Worm (Caenorhabditis elegans): ENCODE measurements around the gene cyp-13A12.

The cyp-13A12 gene

ce11 chrIII:13015754-13016317 is 8.5 kb upstream of the cyp-13A12 start (continued):
- TF ChIP-seq somi-1 (GFP tag; optimal IDR thresholded peaks at IDR 0.05) (peak; percentile 13), cebp-2 (GFP tag; IDR thresholded peaks at IDR 0.05) (no peak), F10E7.11 (tag; optimal IDR thresholded peaks at IDR 0.05) (peak; percentile 46), snpc-1.3 (tag; optimal IDR thresholded peaks at IDR 0.05; ENCODE audit: insufficient read depth) (peak; percentile 25), ztf-18 (tag; optimal IDR thresholded peaks at IDR 0.05) (peak; percentile 60), dpff-1 (tag; optimal IDR thresholded peaks at IDR 0.05) (no peak), ztf-6 (GFP tag; IDR thresholded peaks at IDR 0.05) (no peak), Y67H2A.10 (GFP tag; conservative IDR thresholded peaks at IDR 0.05) (0 out of 2 replicates have a peak, but pooled peaks have one; percentile 26), T07F8.4 (tag; optimal IDR thresholded peaks at IDR 0.05) (no peak), D2030.7 (GFP tag; IDR thresholded peaks at IDR 0.05) (0 out of 2 replicates have a peak, but pooled peaks have one; percentile 13), lin-54 (GFP tag; optimal IDR thresholded peaks at IDR 0.05) (peak; percentile 27), madf-10 (tag; optimal IDR thresholded peaks at IDR 0.05) (peak; percentile 44), ceh-58 (GFP tag; IDR thresholded peaks at IDR 0.05) (0 out of 2 replicates have a peak, but pooled peaks have one; percentile 12), hlh-26 (GFP tag; conservative IDR thresholded peaks at IDR 0.05) (no peak), B0336.3 (GFP tag; IDR thresholded peaks at IDR 0.05) (0 out of 2 replicates have a peak, but pooled peaks have one; percentile 34), F23B12.7 (tag; optimal IDR thresholded peaks at IDR 0.05; ENCODE audit: insufficient read depth) (peak; percentile 71), mcd-1 (GFP tag; IDR thresholded peaks at IDR 0.05) (peak; percentile 59), lsy-27 (tag; optimal IDR thresholded peaks at IDR 0.05; ENCODE audit: borderline replicate concordance, insufficient read depth) (peak; percentile 81), ama-1 (optimal IDR thresholded peaks at IDR 0.05) (no peak), ama-1 (GFP tag; optimal IDR thresholded peaks at IDR 0.05) (peak; percentile 4 to 76), bed-1 (GFP tag; IDR thresholded peaks at IDR 0.05) (no peak), sptf-2 (GFP tag; optimal IDR thresholded peaks at IDR 0.05) (no peak), tbp1 (GFP tag; optimal IDR thresholded peaks at IDR 0.05) (peak; percentile 92), ztf-26 (tag; optimal IDR thresholded peaks at IDR 0.05) (peak; percentile 50), ceh-40 (GFP tag; IDR thresholded peaks at IDR 0.05) (0 out of 2 replicates have a peak, but pooled peaks have one; percentile 42), Y95B8A.8 (GFP tag; IDR thresholded peaks at IDR 0.05) (no peak), egl-18 (GFP tag; IDR thresholded peaks at IDR 0.05) (no peak), rcor-1 (GFP tag; IDR thresholded peaks at IDR 0.05) (peak; percentile 33; the same call in 1 of the 2 replicates), B0035.1 (tag; optimal IDR thresholded peaks at IDR 0.05) (no peak), ztf-25 (GFP tag; IDR thresholded peaks at IDR 0.05) (0 out of 2 replicates have a peak, but pooled peaks have one; percentile 54), madf-8 (GFP tag; conservative IDR thresholded peaks at IDR 0.05) (no peak), fkh-3 (tag; optimal IDR thresholded peaks at IDR 0.05) (no peak), rec-8 (tag; optimal IDR thresholded peaks at IDR 0.05) (peak; percentile 12 to 37), xnd-1 (tag; optimal IDR thresholded peaks at IDR 0.05) (no peak), aptf-3 (GFP tag; IDR thresholded peaks at IDR 0.05) (no peak), F22D6.2 (tag; optimal IDR thresholded peaks at IDR 0.05) (no peak), die-1 (tag; optimal IDR thresholded peaks at IDR 0.05) (peak; percentile 63), zim-3 (tag; optimal IDR thresholded peaks at IDR 0.05) (no peak), attf-6 (GFP tag; IDR thresholded peaks at IDR 0.05) (no peak), him-1 (tag; optimal IDR thresholded peaks at IDR 0.05) (peak; percentile 69), hmg-1.2 (GFP tag; IDR thresholded peaks at IDR 0.05) (peak; percentile 62), repo-1 (tag; optimal IDR thresholded peaks at IDR 0.05) (peak; percentile 66), nhr-27 (tag; optimal IDR thresholded peaks at IDR 0.05) (no peak), madf-6 (GFP tag; IDR thresholded peaks at IDR 0.05) (peak; percentile 31; the same call in 1 of the 2 replicates), pbrm-1 (GFP tag; IDR thresholded peaks at IDR 0.05) (peak; percentile 56; the same call in 1 of the 2 replicates), nhr-90 (tag; optimal IDR thresholded peaks at IDR 0.05) (peak; percentile 66), nfya-1 (tag; optimal IDR thresholded peaks at IDR 0.05; ENCODE audit: borderline replicate concordance, insufficient read depth) (no peak), dpl-1 (GFP tag; optimal IDR thresholded peaks at IDR 0.05) (no peak)
